Fruit fly (Drosophila melanogaster) Kc167 (cell line): ENCODE measurements around the gene Dhpr.

Source experiments
- Sin3A ChIP-seq: fragments of >200 bp; optimal IDR thresholded peaks from 2 replicates; lab custom pipeline; 2018; ENCODE audit warnings: missing external identifiers
- h ChIP-seq: fragments of >200 bp; optimal IDR thresholded peaks from 3 replicates; lab custom pipeline; 2018; ENCODE audit warnings: missing external identifiers
- psq ChIP-seq: fragments of >200 bp; optimal IDR thresholded peaks from 2 replicates; lab custom pipeline; 2017; ENCODE audit warnings: missing external identifiers
- ttk ChIP-seq: sonication (Bioruptor generic); optimal IDR thresholded peaks from 2 replicates; lab custom pipeline; 2017; ENCODE audit warnings: missing external identifiers

DNA sequence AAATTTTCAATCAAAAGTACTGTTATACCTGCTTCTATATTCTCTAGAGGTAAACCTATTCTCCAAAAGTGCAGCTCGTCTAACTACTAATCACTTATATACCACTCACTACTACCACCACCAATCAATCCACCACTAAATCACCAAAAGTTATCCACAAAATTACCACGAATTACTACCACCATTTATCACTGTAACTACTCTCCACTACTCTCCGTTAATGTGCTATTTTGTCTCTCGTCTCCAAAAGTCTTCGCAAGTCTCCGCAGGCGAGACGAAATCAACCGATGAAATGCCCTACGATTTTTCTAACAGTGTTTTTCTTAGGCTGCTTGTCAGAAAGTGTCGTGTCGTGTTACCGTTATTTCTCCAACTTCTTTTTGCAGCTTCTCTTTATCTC, 7.6 kb downstream of the Dhpr start:
- TF ChIP-seq ttk (lab: Kevin White, UChicago) (no peak), h (no peak), Sin3A (lab: Kevin White, UChicago) (no peak), psq (no peak)
